Worm (Caenorhabditis elegans): ENCODE data around the gene snr-3.

DNA sequence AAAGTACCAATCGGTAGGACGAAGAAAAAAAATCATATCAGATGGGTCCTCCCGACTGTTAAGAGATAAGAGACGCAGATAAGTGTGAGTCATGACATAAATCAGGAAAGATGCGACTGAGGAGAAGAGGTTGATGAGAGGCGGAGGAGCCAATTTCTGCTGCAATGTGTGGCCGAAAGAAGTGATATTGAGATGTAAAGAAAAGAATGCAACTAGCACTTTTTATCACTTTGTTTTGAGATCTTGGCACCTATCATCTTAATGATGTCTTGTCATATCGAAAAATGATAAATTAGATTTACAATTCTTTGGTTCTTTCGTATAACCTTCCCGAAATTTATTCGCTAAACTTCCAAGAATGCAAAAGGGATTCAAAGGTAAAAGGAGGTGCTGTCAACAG lies 7.5 kb downstream of the snr-3 start, which contains the start of gene del-10:
- no peak for TF ChIP-seq attf-6 (GFP tag; IDR thresholded peaks at IDR 0.05)
- no peak for TF ChIP-seq ceh-91 (GFP tag; IDR thresholded peaks at IDR 0.05)
- no peak for TF ChIP-seq mes-4 (tag; optimal IDR thresholded peaks at IDR 0.05)
- no peak for TF ChIP-seq mcd-1 (GFP tag; IDR thresholded peaks at IDR 0.05)
- TF ChIP-seq lin-35 (GFP tag; optimal IDR thresholded peaks at IDR 0.05): no peak
- no peak for TF ChIP-seq Y53G8AR.9 (GFP tag; conservative IDR thresholded peaks at IDR 0.05)
- TF ChIP-seq K12H6.12 (tag; optimal IDR thresholded peaks at IDR 0.05): no peak
- TF ChIP-seq tlf-1 (GFP tag; optimal IDR thresholded peaks at IDR 0.05): no peak
- no peak for TF ChIP-seq pha-4 (tag; optimal IDR thresholded peaks at IDR 0.05)
- no peak for TF ChIP-seq cebp-2 (GFP tag; IDR thresholded peaks at IDR 0.05)
